Fruit fly (Drosophila melanogaster) whole organism, embryonic: ENCODE results near the gene jagn.
A peak's percentile ranks its signal among the peaks of the same experiment; 100 is the strongest.

Source experiments
- CG11560 ChIP-seq: fragments of 200-800 bp; sonication (Bioruptor generic); IDR thresholded peaks from 3 replicates; pipeline ENCODE4 v1.3.6; 2022; ENCODE audit warnings: missing biosample characterization, missing genetic modification characterization
- CG12659 ChIP-seq: fragments of 200-800 bp; sonication (Bioruptor generic); optimal IDR thresholded peaks from 3 replicates; lab custom pipeline; 2017; ENCODE audit warnings: mild to moderate bottlenecking, missing biosample characterization, missing genetic modification reagents, missing genetic modification characterization
- CG14014 ChIP-seq: fragments of 200-800 bp; sonication (Bioruptor generic); IDR thresholded peaks from 2 replicates; pipeline ENCODE4 v1.3.6; 2022; ENCODE audit warnings: missing biosample characterization, missing genetic modification characterization
- CG14710 ChIP-seq: fragments of 200-800 bp; sonication (Bioruptor generic); optimal IDR thresholded peaks from 3 replicates; lab custom pipeline; 2019; ENCODE audit warnings: missing biosample characterization, mild to moderate bottlenecking, missing genetic modification characterization, moderate library complexity
- CG15269 ChIP-seq: fragments of 200-800 bp; sonication (Bioruptor generic); optimal IDR thresholded peaks from 2 replicates; lab custom pipeline; 2018; ENCODE audit warnings: missing biosample characterization, mild to moderate bottlenecking, missing genetic modification characterization, moderate library complexity
- CG1602 ChIP-seq: fragments of 200-800 bp; sonication (Bioruptor generic); optimal IDR thresholded peaks from 3 replicates; lab custom pipeline; 2016; ENCODE audit warnings: missing biosample characterization, missing genetic modification characterization
- CG1603 ChIP-seq: fragments of 200-800 bp; sonication (Bioruptor generic); optimal IDR thresholded peaks from 2 replicates; lab custom pipeline; 2019; ENCODE audit warnings: missing biosample characterization, mild to moderate bottlenecking, missing genetic modification characterization, moderate library complexity
- CG16813 ChIP-seq: fragments of 200-800 bp; sonication (Bioruptor generic); IDR thresholded peaks from 3 replicates; pipeline ENCODE4 v1.3.6; 2022; ENCODE audit warnings: missing biosample characterization, missing genetic modification characterization; ENCODE audit not compliant: partially characterized antibody
- CG17568 ChIP-seq: fragments of 200-800 bp; sonication (Bioruptor generic); optimal IDR thresholded peaks from 2 replicates; lab custom pipeline; 2018; ENCODE audit warnings: missing biosample characterization, mild to moderate bottlenecking, missing genetic modification characterization, moderate library complexity
- CG17612 ChIP-seq: fragments of 200-800 bp; sonication (Bioruptor generic); IDR thresholded peaks from 2 replicates; pipeline ENCODE4 v1.3.6; 2022; ENCODE audit warnings: missing biosample characterization, missing genetic modification characterization
- CG18764 ChIP-seq: fragments of 200-800 bp; sonication (Bioruptor generic); optimal IDR thresholded peaks from 3 replicates; lab custom pipeline; 2016; ENCODE audit warnings: missing biosample characterization, missing genetic modification characterization
- CG2875 ChIP-seq: fragments of 200-800 bp; sonication (Bioruptor generic); optimal IDR thresholded peaks from 2 replicates; lab custom pipeline; 2017; ENCODE audit warnings: missing biosample characterization, mild to moderate bottlenecking, missing genetic modification characterization, missing genetic modification reagents
- CG31441 ChIP-seq: fragments of 200-800 bp; sonication (Bioruptor generic); IDR thresholded peaks from 2 replicates; pipeline ENCODE4 v1.3.6; 2022; ENCODE audit warnings: missing biosample characterization, missing genetic modification characterization
- CG3847 ChIP-seq: fragments of 200-800 bp; sonication (Bioruptor generic); IDR thresholded peaks from 2 replicates; pipeline ENCODE4 v1.3.6; 2022; ENCODE audit warnings: missing biosample characterization, missing genetic modification characterization
- CG42726 ChIP-seq: fragments of 200-800 bp; sonication (Bioruptor generic); IDR thresholded peaks from 2 replicates; pipeline ENCODE4 v1.3.6; 2022; ENCODE audit warnings: missing biosample characterization, missing genetic modification characterization; ENCODE audit not compliant: partially characterized antibody
- CG4617 ChIP-seq: fragments of 200-800 bp; sonication (Bioruptor generic); optimal IDR thresholded peaks from 3 replicates; lab custom pipeline; 2016; ENCODE audit warnings: missing biosample characterization, missing genetic modification characterization, borderline replicate concordance
- CG4854 ChIP-seq: fragments of 200-800 bp; sonication (Bioruptor generic); optimal IDR thresholded peaks from 2 replicates; lab custom pipeline; 2016; ENCODE audit warnings: missing biosample characterization, missing genetic modification characterization, inconsistent platforms
- CG6813 ChIP-seq: fragments of 200-800 bp; sonication (Bioruptor generic); optimal IDR thresholded peaks from 2 replicates; lab custom pipeline; 2017; ENCODE audit warnings: missing biosample characterization, missing genetic modification characterization, mild to moderate bottlenecking, moderate library complexity, missing genetic modification reagents
- CG7372 ChIP-seq: fragments of 200-800 bp; sonication (Bioruptor generic); IDR thresholded peaks from 2 replicates; pipeline ENCODE4 v1.3.6; 2022; ENCODE audit warnings: missing biosample characterization, missing genetic modification characterization
- CG7556 ChIP-seq: fragments of 200-800 bp; sonication (Bioruptor generic); optimal IDR thresholded peaks from 2 replicates; lab custom pipeline; 2017; ENCODE audit warnings: missing biosample characterization, mild to moderate bottlenecking, missing genetic modification characterization
- CG7786 ChIP-seq: fragments of 200-800 bp; sonication (Bioruptor generic); optimal IDR thresholded peaks from 2 replicates; lab custom pipeline; 2016; ENCODE audit warnings: missing biosample characterization, missing genetic modification characterization
- CG9797 ChIP-seq: fragments of 200-800 bp; sonication (Bioruptor generic); optimal IDR thresholded peaks from 3 replicates; lab custom pipeline; 2018; ENCODE audit warnings: missing biosample characterization, mild to moderate bottlenecking, missing genetic modification characterization
- Doc3 ChIP-seq: fragments of 200-800 bp; sonication (Bioruptor generic); IDR thresholded peaks from 3 replicates; pipeline ENCODE4 v1.3.6; 2022; ENCODE audit warnings: missing biosample characterization, missing genetic modification characterization; ENCODE audit not compliant: partially characterized antibody
- Dp ChIP-seq: fragments of 200-800 bp; sonication (Bioruptor generic); optimal IDR thresholded peaks from 2 replicates; lab custom pipeline; 2018; ENCODE audit warnings: missing biosample characterization, mild to moderate bottlenecking, missing genetic modification characterization, moderate library complexity
- E2f2 ChIP-seq: fragments of 200-800 bp; sonication (Bioruptor generic); IDR thresholded peaks from 2 replicates; pipeline ENCODE4 v1.3.6; 2022; ENCODE audit warnings: missing biosample characterization, missing genetic modification characterization
- Eip74EF ChIP-seq, 2 experiments: fragments of 200-800 bp in 1 of 2; fragments of >200 bp in 1 of 2; sonication (Bioruptor generic) in 1 of 2; optimal IDR thresholded peaks; 2 replicates each; lab custom pipeline; 2017 to 2019; ENCODE audit warnings: missing biosample characterization in 2 of 2, missing genetic modification characterization in 2 of 2, mild to moderate bottlenecking in 1 of 2, moderate library complexity in 1 of 2
- Hmr ChIP-seq: fragments of 200-800 bp; sonication (Bioruptor generic); optimal IDR thresholded peaks from 3 replicates; lab custom pipeline; 2017; ENCODE audit warnings: mild to moderate bottlenecking, missing biosample characterization, missing genetic modification reagents, missing genetic modification characterization
- Lhr ChIP-seq: fragments of 200-800 bp; sonication (Bioruptor generic); optimal IDR thresholded peaks from 3 replicates; lab custom pipeline; 2017; ENCODE audit warnings: mild to moderate bottlenecking, missing biosample characterization, missing genetic modification reagents, missing genetic modification characterization
- Oaz ChIP-seq: fragments of 200-800 bp; sonication (Bioruptor generic); IDR thresholded peaks from 2 replicates; pipeline ENCODE4 v1.3.6; 2022; ENCODE audit warnings: missing biosample characterization, missing genetic modification characterization
- Poxn ChIP-seq: fragments of 200-800 bp; sonication (Bioruptor generic); IDR thresholded peaks from 2 replicates; pipeline ENCODE4 v1.3.6; 2022; ENCODE audit warnings: missing biosample characterization, missing genetic modification characterization
- Rfx ChIP-seq: fragments of 200-800 bp; sonication (Bioruptor generic); IDR thresholded peaks from 2 replicates; pipeline ENCODE4 v1.3.6; 2022; ENCODE audit warnings: missing biosample characterization, missing genetic modification characterization
- Six4 ChIP-seq: fragments of 200-800 bp; sonication (Bioruptor generic); optimal IDR thresholded peaks from 2 replicates; lab custom pipeline; 2016; ENCODE audit warnings: missing biosample characterization, missing genetic modification characterization
- Sry-β ChIP-seq: fragments of 200-800 bp; sonication (Bioruptor generic); optimal IDR thresholded peaks from 2 replicates; lab custom pipeline; 2018; ENCODE audit warnings: missing biosample characterization, mild to moderate bottlenecking, missing genetic modification characterization, moderate library complexity
- al ChIP-seq: fragments of 200-800 bp; sonication (Bioruptor generic); IDR thresholded peaks from 2 replicates; pipeline ENCODE4 v1.3.6; 2022; ENCODE audit warnings: missing biosample characterization, missing genetic modification characterization
- bcd ChIP-seq: fragments of 200-800 bp; sonication (Bioruptor generic); optimal IDR thresholded peaks from 2 replicates; lab custom pipeline; 2017; ENCODE audit warnings: missing biosample characterization, mild to moderate bottlenecking, missing genetic modification characterization
- dmrt99B ChIP-seq: fragments of 200-800 bp; sonication (Bioruptor generic); optimal IDR thresholded peaks from 2 replicates; lab custom pipeline; 2018; ENCODE audit warnings: missing biosample characterization, mild to moderate bottlenecking, missing genetic modification characterization, moderate library complexity
- eyg ChIP-seq: fragments of 200-800 bp; sonication (Bioruptor generic); optimal IDR thresholded peaks from 3 replicates; lab custom pipeline; 2016; ENCODE audit warnings: missing biosample characterization, missing genetic modification characterization
- fd3F ChIP-seq: fragments of 200-800 bp; sonication (Bioruptor generic); optimal IDR thresholded peaks from 2 replicates; lab custom pipeline; 2018; ENCODE audit warnings: missing biosample characterization, mild to moderate bottlenecking, missing genetic modification characterization, moderate library complexity
- gem ChIP-seq: fragments of 200-800 bp; sonication (Bioruptor generic); optimal IDR thresholded peaks from 2 replicates; lab custom pipeline; 2019; ENCODE audit warnings: missing biosample characterization, mild to moderate bottlenecking, missing genetic modification characterization, moderate library complexity
- gsb ChIP-seq: fragments of 200-800 bp; sonication (Bioruptor generic); IDR thresholded peaks from 2 replicates; pipeline ENCODE4 v1.3.6; 2022; ENCODE audit warnings: missing biosample characterization, missing genetic modification characterization
- maf-S ChIP-seq: fragments of 200-800 bp; sonication (Bioruptor generic); optimal IDR thresholded peaks from 2 replicates; lab custom pipeline; 2016; ENCODE audit warnings: missing biosample characterization, missing genetic modification characterization
- mld ChIP-seq: fragments of 200-800 bp; sonication (Bioruptor generic); IDR thresholded peaks from 3 replicates; pipeline ENCODE4 v1.3.6; 2022; ENCODE audit warnings: missing biosample characterization, missing genetic modification characterization; ENCODE audit not compliant: partially characterized antibody
- p53 ChIP-seq: fragments of 200-800 bp; sonication (Bioruptor generic); optimal IDR thresholded peaks from 2 replicates; lab custom pipeline; 2016; ENCODE audit warnings: missing biosample characterization, missing genetic modification characterization
- pita ChIP-seq: fragments of 200-800 bp; sonication (Bioruptor generic); optimal IDR thresholded peaks from 2 replicates; lab custom pipeline; 2017; ENCODE audit warnings: missing biosample characterization, mild to moderate bottlenecking, missing genetic modification characterization
- schlank ChIP-seq: fragments of 200-800 bp; sonication (Bioruptor generic); optimal IDR thresholded peaks from 2 replicates; lab custom pipeline; 2018; ENCODE audit warnings: missing biosample characterization, mild to moderate bottlenecking, missing genetic modification characterization
- seq ChIP-seq: fragments of 200-800 bp; sonication (Bioruptor generic); IDR thresholded peaks from 2 replicates; pipeline ENCODE4 v1.3.6; 2022; ENCODE audit warnings: missing biosample characterization, missing genetic modification characterization
- so ChIP-seq: fragments of 200-800 bp; sonication (Bioruptor generic); IDR thresholded peaks from 3 replicates; pipeline ENCODE4 v1.3.6; 2022; ENCODE audit warnings: missing biosample characterization, missing genetic modification characterization
- sr ChIP-seq: fragments of 200-800 bp; sonication (Bioruptor generic); IDR thresholded peaks from 3 replicates; pipeline ENCODE4 v1.3.6; 2022; ENCODE audit warnings: missing biosample characterization, missing genetic modification characterization
- twi ChIP-seq: fragments of 200-800 bp; optimal IDR thresholded peaks from 2 replicates; lab custom pipeline; 2019; ENCODE audit warnings: missing biosample characterization, mild to moderate bottlenecking, missing genetic modification characterization, moderate library complexity
- vvl ChIP-seq: fragments of 200-800 bp; sonication (Bioruptor generic); IDR thresholded peaks from 2 replicates; pipeline ENCODE4 v1.3.6; 2022; ENCODE audit warnings: missing biosample characterization, missing genetic modification characterization

The jagn gene

dm6 chr3R:5746646-5747045 lies 32.5 kb upstream of the jagn start (continued):
- peak; percentile 36 for TF ChIP-seq CG2875
- TF ChIP-seq vvl (GFP tag; lab: Robert Waterston, UW), result no peak
- no peak for TF ChIP-seq CG18764 (GFP tag; lab: Kevin White, UChicago)

dm6 chr3R:5754594-5754993 lies 24.5 kb upstream of the jagn start, which contains the start of gene Dcps:
TSS of gene Dcps (minus strand) at chr3R:5754774.
- TF ChIP-seq Lhr, result peak; percentile 25
- peak; percentile 4 for TF ChIP-seq CG12659
- no peak for TF ChIP-seq gsb (GFP tag; lab: Robert Waterston, UW)
- TF ChIP-seq CG1603 (tag; lab: Kevin White, UChicago), result peak; percentile 34
- no peak for TF ChIP-seq bcd (GFP tag; lab: Kevin White, UChicago)
- TF ChIP-seq Oaz (GFP tag; lab: Robert Waterston, UW), result no peak
- no peak for TF ChIP-seq sr (GFP tag; lab: Robert Waterston, UW)
- no peak for TF ChIP-seq Doc3 (GFP tag; lab: Robert Waterston, UW)
- TF ChIP-seq CG11560 (tag; lab: Robert Waterston, UW), result no peak
- TF ChIP-seq Eip74EF (GFP tag; optimal IDR thresholded peaks at IDR 0.05; lab: Kevin White, UChicago), result no peak
- TF ChIP-seq Dp, result peak; percentile 57
- TF ChIP-seq CG1602 (GFP tag; lab: Kevin White, UChicago), result no peak
- TF ChIP-seq Hmr (GFP tag; lab: Kevin White, UChicago), result no peak
- no peak for TF ChIP-seq so (GFP tag; lab: Robert Waterston, UW)
- no peak for TF ChIP-seq CG16813 (GFP tag; lab: Robert Waterston, UW)
- no peak for TF ChIP-seq CG31441 (GFP tag; lab: Robert Waterston, UW)
- TF ChIP-seq Sry-β (GFP tag; lab: Kevin White, UChicago), result peak; percentile 39
- no peak for TF ChIP-seq CG42726
- TF ChIP-seq CG7372, result no peak
- TF ChIP-seq seq (GFP tag; lab: Robert Waterston, UW), result no peak
- TF ChIP-seq fd3F, result no peak
- TF ChIP-seq CG17568 (GFP tag; lab: Kevin White, UChicago), result no peak
- no peak for TF ChIP-seq CG6813 (GFP tag; lab: Kevin White, UChicago)
- TF ChIP-seq schlank (tag; lab: Kevin White, UChicago), result no peak
- TF ChIP-seq CG15269 (tag; lab: Kevin White, UChicago), result no peak
- no peak for TF ChIP-seq maf-S
- TF ChIP-seq Six4, result no peak
- TF ChIP-seq CG7556, result no peak
- TF ChIP-seq CG4617, result peak; percentile 55
- TF ChIP-seq E2f2 (GFP tag; lab: Robert Waterston, UW), result peak; percentile 42
- no peak for TF ChIP-seq eyg (GFP tag; lab: Kevin White, UChicago)
- no peak for TF ChIP-seq gem (tag; lab: Kevin White, UChicago)
- no peak for TF ChIP-seq al (GFP tag; lab: Robert Waterston, UW)
- no peak for TF ChIP-seq CG7786 (GFP tag; lab: Kevin White, UChicago)
- peak; percentile 58 for TF ChIP-seq pita (GFP tag; lab: Kevin White, UChicago)
- no peak for TF ChIP-seq dmrt99B (tag; lab: Kevin White, UChicago)
- TF ChIP-seq Rfx (GFP tag; lab: Robert Waterston, UW), result no peak
- TF ChIP-seq CG14014 (GFP tag; lab: Robert Waterston, UW), result no peak
- TF ChIP-seq mld (GFP tag; lab: Robert Waterston, UW), result no peak
- peak; percentile 30 for TF ChIP-seq CG14710 (tag; lab: Kevin White, UChicago)
- no peak for TF ChIP-seq twi
- no peak for TF ChIP-seq CG4854
- peak; percentile 64 for TF ChIP-seq CG9797 (GFP tag; lab: Kevin White, UChicago)
- no peak for TF ChIP-seq CG3847
- TF ChIP-seq Poxn, result no peak
- no peak for TF ChIP-seq p53 (GFP tag; lab: Kevin White, UChicago)
- TF ChIP-seq CG17612 (GFP tag; lab: Robert Waterston, UW), result no peak
